Fruit fly (Drosophila melanogaster) whole organism, embryonic: Measurements from ENCODE around the gene CG34248.

Experiments
- Aef1 ChIP-seq: fragments of 200-800 bp; sonication (Bioruptor generic); IDR thresholded peaks from 3 replicates; pipeline ENCODE4 v1.3.6; 2022; ENCODE audit warnings: missing biosample characterization, missing genetic modification characterization
- Bteb2 ChIP-seq: fragments of 200-800 bp; sonication (Bioruptor generic); optimal IDR thresholded peaks from 2 replicates; lab custom pipeline; 2016; ENCODE audit warnings: missing biosample characterization, missing genetic modification characterization
- C15 ChIP-seq: fragments of 200-800 bp; sonication (Bioruptor generic); IDR thresholded peaks from 3 replicates; pipeline ENCODE4 v1.3.6; 2022; ENCODE audit warnings: missing biosample characterization, missing genetic modification characterization
- CG10274 ChIP-seq: fragments of 200-800 bp; sonication (Bioruptor generic); optimal IDR thresholded peaks from 3 replicates; lab custom pipeline; 2017; ENCODE audit warnings: missing biosample characterization, mild to moderate bottlenecking, missing genetic modification characterization
- CG10654 ChIP-seq: fragments of 200-800 bp; sonication (Bioruptor generic); optimal IDR thresholded peaks from 2 replicates; lab custom pipeline; 2016; ENCODE audit warnings: missing biosample characterization, missing genetic modification characterization
- CG11247 ChIP-seq: fragments of 200-800 bp; sonication (Bioruptor generic); IDR thresholded peaks from 2 replicates; pipeline ENCODE4 v1.3.6; 2022; ENCODE audit warnings: missing biosample characterization, missing genetic modification characterization
- CG11696 ChIP-seq: fragments of 200-800 bp; sonication (Bioruptor generic); IDR thresholded peaks from 2 replicates; pipeline ENCODE4 v1.3.6; 2022; ENCODE audit warnings: missing biosample characterization, missing genetic modification characterization
- CG12769 ChIP-seq: fragments of 200-800 bp; sonication (Bioruptor generic); optimal IDR thresholded peaks from 2 replicates; lab custom pipeline; 2019; ENCODE audit warnings: missing biosample characterization, mild to moderate bottlenecking, missing genetic modification characterization, moderate library complexity
- CG13287 ChIP-seq: fragments of 200-800 bp; sonication (Bioruptor generic); IDR thresholded peaks from 2 replicates; pipeline ENCODE4 v1.3.6; 2022; ENCODE audit warnings: missing biosample characterization, missing genetic modification characterization; ENCODE audit not compliant: partially characterized antibody
- CG13424 ChIP-seq: fragments of 200-800 bp; sonication (Bioruptor generic); optimal IDR thresholded peaks from 2 replicates; lab custom pipeline; 2019; ENCODE audit warnings: missing biosample characterization, mild to moderate bottlenecking, missing genetic modification characterization, moderate library complexity
- CG14860 ChIP-seq: fragments of 200-800 bp; sonication (Bioruptor generic); IDR thresholded peaks from 3 replicates; pipeline ENCODE4 v1.3.6; 2022; ENCODE audit warnings: missing biosample characterization, missing genetic modification characterization; ENCODE audit not compliant: partially characterized antibody
- CG1529 ChIP-seq: fragments of 200-800 bp; sonication (Bioruptor generic); optimal IDR thresholded peaks from 3 replicates; lab custom pipeline; 2018; ENCODE audit warnings: missing biosample characterization, missing genetic modification characterization
- CG15479 ChIP-seq: fragments of 200-800 bp; sonication (Bioruptor generic); optimal IDR thresholded peaks from 3 replicates; lab custom pipeline; 2019; ENCODE audit warnings: missing biosample characterization, mild to moderate bottlenecking, missing genetic modification characterization, moderate library complexity
- CG16779 ChIP-seq: fragments of 200-800 bp; sonication (Bioruptor generic); IDR thresholded peaks from 2 replicates; pipeline ENCODE4 v1.3.6; 2022; ENCODE audit warnings: missing biosample characterization, missing genetic modification characterization
- CG2678 ChIP-seq: fragments of 200-800 bp; sonication (Bioruptor generic); optimal IDR thresholded peaks from 3 replicates; lab custom pipeline; 2019; ENCODE audit warnings: missing biosample characterization, mild to moderate bottlenecking, missing genetic modification characterization, moderate library complexity
- CG30431 ChIP-seq: fragments of 200-800 bp; sonication (Bioruptor generic); optimal IDR thresholded peaks from 2 replicates; lab custom pipeline; 2017; ENCODE audit warnings: missing biosample characterization, missing genetic modification characterization
- CG34224 ChIP-seq: fragments of 200-800 bp; sonication (Bioruptor generic); IDR thresholded peaks from 3 replicates; pipeline ENCODE4 v1.3.6; 2022; ENCODE audit warnings: missing biosample characterization, missing genetic modification characterization; ENCODE audit not compliant: partially characterized antibody
- CG6683 ChIP-seq: fragments of 200-800 bp; sonication (Bioruptor generic); optimal IDR thresholded peaks from 2 replicates; lab custom pipeline; 2017; ENCODE audit warnings: missing biosample characterization, mild to moderate bottlenecking, missing genetic modification characterization, missing genetic modification reagents
- CG6689 ChIP-seq: fragments of 200-800 bp; sonication (Bioruptor generic); IDR thresholded peaks from 2 replicates; pipeline ENCODE4 v1.3.6; 2022; ENCODE audit warnings: missing biosample characterization, missing genetic modification characterization
- CG9437 ChIP-seq: fragments of 200-800 bp; sonication (Bioruptor generic); optimal IDR thresholded peaks from 2 replicates; lab custom pipeline; 2018; ENCODE audit warnings: missing biosample characterization, mild to moderate bottlenecking, missing genetic modification characterization
- CTCF ChIP-seq: fragments of 200-800 bp; sonication (Bioruptor generic); optimal IDR thresholded peaks from 2 replicates; lab custom pipeline; 2017; ENCODE audit warnings: missing biosample characterization, mild to moderate bottlenecking, missing genetic modification characterization, moderate library complexity
- Chrac-16 ChIP-seq: fragments of 200-800 bp; sonication (Bioruptor generic); optimal IDR thresholded peaks from 3 replicates; lab custom pipeline; 2016; ENCODE audit warnings: missing biosample characterization, missing genetic modification characterization
- D19A ChIP-seq: fragments of 200-800 bp; optimal IDR thresholded peaks from 3 replicates; lab custom pipeline; 2019; ENCODE audit warnings: missing biosample characterization, mild to moderate bottlenecking, missing genetic modification characterization, moderate library complexity
- Dad ChIP-seq: fragments of 200-800 bp; sonication (Bioruptor generic); optimal IDR thresholded peaks from 3 replicates; lab custom pipeline; 2016; ENCODE audit warnings: missing biosample characterization, missing genetic modification characterization
- Deaf1 ChIP-seq: fragments of 200-800 bp; optimal IDR thresholded peaks from 3 replicates; lab custom pipeline; 2019; ENCODE audit warnings: missing biosample characterization, mild to moderate bottlenecking, missing genetic modification characterization, moderate library complexity
- Drgx ChIP-seq: fragments of 200-800 bp; sonication (Bioruptor generic); IDR thresholded peaks from 2 replicates; pipeline ENCODE4 v1.3.6; 2022; ENCODE audit warnings: missing biosample characterization, missing genetic modification characterization
- Ets97D ChIP-seq: fragments of 200-800 bp; sonication (Bioruptor generic); optimal IDR thresholded peaks from 3 replicates; lab custom pipeline; 2016; ENCODE audit warnings: missing biosample characterization, missing genetic modification characterization
- Hmr ChIP-seq: fragments of 200-800 bp; sonication (Bioruptor generic); optimal IDR thresholded peaks from 3 replicates; lab custom pipeline; 2017; ENCODE audit warnings: mild to moderate bottlenecking, missing biosample characterization, missing genetic modification reagents, missing genetic modification characterization
- Kr ChIP-seq: fragments of 200-800 bp; sonication (Bioruptor generic); optimal IDR thresholded peaks from 2 replicates; lab custom pipeline; 2017; ENCODE audit warnings: missing biosample characterization, mild to moderate bottlenecking, missing genetic modification characterization
- MESR4 ChIP-seq: fragments of 200-800 bp; sonication (Bioruptor generic); optimal IDR thresholded peaks from 2 replicates; lab custom pipeline; 2018; ENCODE audit warnings: missing biosample characterization, mild to moderate bottlenecking, missing genetic modification characterization, moderate library complexity
- Mad ChIP-seq: fragments of 200-800 bp; sonication (Bioruptor generic); optimal IDR thresholded peaks from 2 replicates; lab custom pipeline; 2016; ENCODE audit warnings: missing biosample characterization, missing genetic modification characterization
- NC2β ChIP-seq: fragments of 200-800 bp; sonication (Bioruptor generic); optimal IDR thresholded peaks from 2 replicates; lab custom pipeline; 2016; ENCODE audit warnings: missing biosample characterization, missing genetic modification characterization
- Oli ChIP-seq: fragments of 200-800 bp; sonication (Bioruptor generic); optimal IDR thresholded peaks from 2 replicates; lab custom pipeline; 2018; ENCODE audit warnings: missing biosample characterization, mild to moderate bottlenecking, missing genetic modification characterization, moderate library complexity
- Trl ChIP-seq, 3 experiments: fragments of >200 bp in 2 of 3; fragments of 200-800 bp in 1 of 3; sonication (Bioruptor generic) in 1 of 3; optimal IDR thresholded peaks; 2 replicates in 1 of 3; 3 replicates in 2 of 3; lab custom pipeline; 2016 to 2017; ENCODE audit warnings: missing biosample characterization in 1 of 3, missing genetic modification characterization in 1 of 3
- aop ChIP-seq: fragments of 200-800 bp; sonication (Bioruptor generic); IDR thresholded peaks from 2 replicates; pipeline ENCODE4 v1.3.6; 2022; ENCODE audit warnings: missing biosample characterization, missing genetic modification characterization
- dan ChIP-seq: fragments of 200-800 bp; sonication (Bioruptor generic); IDR thresholded peaks from 2 replicates; pipeline ENCODE4 v1.3.6; 2022; ENCODE audit warnings: missing biosample characterization, missing genetic modification characterization
- dm ChIP-seq: fragments of 200-800 bp; sonication (Bioruptor generic); optimal IDR thresholded peaks from 3 replicates; lab custom pipeline; 2016; ENCODE audit warnings: missing biosample characterization, missing genetic modification characterization
- dysf ChIP-seq: fragments of 200-800 bp; sonication (Bioruptor generic); IDR thresholded peaks from 3 replicates; pipeline ENCODE4 v1.3.6; 2022; ENCODE audit warnings: missing biosample characterization, missing genetic modification characterization
- eve ChIP-seq, 2 experiments: fragments of >200 bp; optimal IDR thresholded peaks; 2 replicates each; lab custom pipeline; 2017; ENCODE audit warnings: missing biosample characterization in 2 of 2, missing genetic modification characterization in 2 of 2
- fd96Cb ChIP-seq: fragments of 200-800 bp; sonication (Bioruptor generic); optimal IDR thresholded peaks from 2 replicates; lab custom pipeline; 2018; ENCODE audit warnings: missing biosample characterization, mild to moderate bottlenecking, missing genetic modification characterization, moderate library complexity
- kay ChIP-seq: fragments of 200-800 bp; sonication (Bioruptor generic); optimal IDR thresholded peaks from 2 replicates; lab custom pipeline; 2016; ENCODE audit warnings: missing biosample characterization, missing genetic modification characterization
- nmo ChIP-seq: fragments of 200-800 bp; sonication (Bioruptor generic); optimal IDR thresholded peaks from 2 replicates; lab custom pipeline; 2018; ENCODE audit warnings: missing biosample characterization, mild to moderate bottlenecking, missing genetic modification characterization, moderate library complexity
- odd ChIP-seq: fragments of 200-800 bp; sonication (Bioruptor generic); optimal IDR thresholded peaks from 2 replicates; lab custom pipeline; 2017; ENCODE audit warnings: missing biosample characterization, mild to moderate bottlenecking, missing genetic modification characterization
- pho ChIP-seq: fragments of 200-800 bp; sonication (Bioruptor generic); optimal IDR thresholded peaks from 2 replicates; lab custom pipeline; 2016; ENCODE audit warnings: missing biosample characterization, missing genetic modification characterization
- pnt ChIP-seq: fragments of 200-800 bp; sonication (Bioruptor generic); optimal IDR thresholded peaks from 3 replicates; lab custom pipeline; 2016; ENCODE audit warnings: missing biosample characterization, missing genetic modification characterization
- prd ChIP-seq, 3 experiments: fragments of >200 bp in 2 of 3; fragments of 200-800 bp in 1 of 3; sonication (Bioruptor generic) in 1 of 3; optimal IDR thresholded peaks in 2 of 3; IDR thresholded peaks in 1 of 3; 2 replicates in 2 of 3; 3 replicates in 1 of 3; pipeline versions ENCODE4 v1.3.6 to Lab custom; 2017 to 2022; ENCODE audit warnings: missing biosample characterization in 1 of 3, missing genetic modification characterization in 1 of 3
- repo ChIP-seq: fragments of 200-800 bp; sonication (Bioruptor generic); optimal IDR thresholded peaks from 2 replicates; lab custom pipeline; 2016; ENCODE audit warnings: missing biosample characterization, missing genetic modification characterization
- slp2 ChIP-seq: fragments of 200-800 bp; sonication (Bioruptor generic); optimal IDR thresholded peaks from 2 replicates; lab custom pipeline; 2016; ENCODE audit warnings: missing biosample characterization, missing genetic modification characterization
- so ChIP-seq: fragments of 200-800 bp; sonication (Bioruptor generic); IDR thresholded peaks from 3 replicates; pipeline ENCODE4 v1.3.6; 2022; ENCODE audit warnings: missing biosample characterization, missing genetic modification characterization
- sug ChIP-seq: fragments of 200-800 bp; optimal IDR thresholded peaks from 2 replicates; lab custom pipeline; 2019; ENCODE audit warnings: missing biosample characterization, mild to moderate bottlenecking, missing genetic modification characterization, moderate library complexity
- vfl ChIP-seq: fragments of 200-800 bp; sonication (Bioruptor generic); optimal IDR thresholded peaks from 2 replicates; lab custom pipeline; 2016; ENCODE audit warnings: missing biosample characterization, missing genetic modification characterization

The CG34248 gene

dm6 chr3L:16286258-16286657 lies 15.6 kb upstream of the CG34248 start (continued):
- TF ChIP-seq odd (GFP tag; lab: Kevin White, UChicago): no peak
- no peak for TF ChIP-seq CG16779 (GFP tag; lab: Robert Waterston, UW)
- no peak for TF ChIP-seq Chrac-16 (GFP tag; lab: Kevin White, UChicago)
- TF ChIP-seq dan (GFP tag; lab: Robert Waterston, UW): no peak
- no peak for TF ChIP-seq sug (tag; lab: Kevin White, UChicago)
- no peak for TF ChIP-seq CG11696 (GFP tag; lab: Robert Waterston, UW)
- no peak for TF ChIP-seq Kr
- TF ChIP-seq kay (GFP tag; lab: Kevin White, UChicago): no peak
- TF ChIP-seq Deaf1 (tag; lab: Kevin White, UChicago): no peak
- TF ChIP-seq vfl (GFP tag; lab: Kevin White, UChicago): no peak
- TF ChIP-seq CG9437: no peak
- TF ChIP-seq CG11247 (GFP tag; lab: Robert Waterston, UW): no peak
- TF ChIP-seq CG14860 (GFP tag; lab: Robert Waterston, UW): no peak
- TF ChIP-seq Mad (GFP tag; lab: Kevin White, UChicago): no peak
- peak; percentile 56; the same call in 2 of the 3 replicates for TF ChIP-seq dysf (GFP tag; lab: Robert Waterston, UW)
- no peak for TF ChIP-seq Drgx (GFP tag; lab: Robert Waterston, UW)
- no peak for TF ChIP-seq MESR4 (GFP tag; lab: Kevin White, UChicago)
- peak; percentile 45 for TF ChIP-seq D19A (tag; lab: Kevin White, UChicago)
- TF ChIP-seq pho: no peak
- no peak for TF ChIP-seq CG34224 (GFP tag; lab: Robert Waterston, UW)
- TF ChIP-seq CG13424 (tag; lab: Kevin White, UChicago): peak; percentile 54
- peak; percentile 39 for TF ChIP-seq CG12769
- TF ChIP-seq Dad (GFP tag; lab: Kevin White, UChicago): no peak
- 0 out of 3 replicates have a peak, but pooled peaks have one; percentile 15 for TF ChIP-seq C15 (GFP tag; lab: Robert Waterston, UW)
- no peak for TF ChIP-seq NC2β (GFP tag; lab: Kevin White, UChicago)
- peak; percentile 45; the same call in 1 of the 3 replicates for TF ChIP-seq so (GFP tag; lab: Robert Waterston, UW)
- peak; percentile 19 for TF ChIP-seq fd96Cb (tag; lab: Kevin White, UChicago)
- TF ChIP-seq Oli (tag; lab: Kevin White, UChicago): peak; percentile 44
- no peak for TF ChIP-seq CG6683 (GFP tag; lab: Kevin White, UChicago)
- no peak for TF ChIP-seq CG10274 (GFP tag; lab: Kevin White, UChicago)
- TF ChIP-seq aop: no peak
- TF ChIP-seq CTCF (GFP tag; lab: Kevin White, UChicago): no peak
- no peak for TF ChIP-seq CG30431
- TF ChIP-seq eve (GFP tag; optimal IDR thresholded peaks at IDR 0.05; lab: Kevin White, UChicago): no peak
- no peak for TF ChIP-seq dm
- TF ChIP-seq Bteb2 (GFP tag; lab: Kevin White, UChicago): no peak
- no peak for TF ChIP-seq CG1529 (GFP tag; lab: Kevin White, UChicago)
- no peak for TF ChIP-seq CG15479 (GFP tag; lab: Kevin White, UChicago)
- peak; percentile 61 for TF ChIP-seq CG2678 (tag; lab: Kevin White, UChicago)
- TF ChIP-seq Trl (optimal IDR thresholded peaks at IDR 0.05; lab: Kevin White, UChicago): no peak
- no peak for TF ChIP-seq Trl (GFP tag; optimal IDR thresholded peaks at IDR 0.05; lab: Kevin White, UChicago)
- TF ChIP-seq Ets97D (GFP tag; lab: Kevin White, UChicago): no peak
- TF ChIP-seq CG6689: 0 out of 2 replicates have a peak, but pooled peaks have one; percentile 33
- TF ChIP-seq CG13287 (GFP tag; lab: Robert Waterston, UW): no peak
- TF ChIP-seq nmo (GFP tag; lab: Kevin White, UChicago): no peak
- no peak for TF ChIP-seq Hmr (GFP tag; lab: Kevin White, UChicago)
- TF ChIP-seq prd (optimal IDR thresholded peaks at IDR 0.05; lab: Kevin White, UChicago): no peak
- TF ChIP-seq prd (GFP tag; IDR thresholded peaks at IDR 0.05; lab: Robert Waterston, UW): no peak
- TF ChIP-seq repo (GFP tag; lab: Kevin White, UChicago): no peak
- peak; percentile 3 for TF ChIP-seq pnt (GFP tag; lab: Kevin White, UChicago)
- no peak for TF ChIP-seq CG10654 (GFP tag; lab: Kevin White, UChicago)
- TF ChIP-seq Aef1: 0 out of 3 replicates have a peak, but pooled peaks have one; percentile 10
- TF ChIP-seq slp2 (GFP tag; lab: Kevin White, UChicago): no peak
